Fruit fly (Drosophila melanogaster) whole organism, embryonic: ENCODE measurements around the gene sima.

Experiments used
- Abd-B ChIP-seq: fragments of 200-800 bp; sonication (Bioruptor generic); optimal IDR thresholded peaks from 2 replicates; lab custom pipeline; 2018; ENCODE audit warnings: missing biosample characterization, mild to moderate bottlenecking, missing genetic modification characterization, moderate library complexity
- BEAF-32 ChIP-seq: fragments of 200-800 bp; sonication (Bioruptor generic); optimal IDR thresholded peaks from 3 replicates; lab custom pipeline; 2017; ENCODE audit warnings: missing biosample characterization, missing genetic modification characterization, mild to moderate bottlenecking, moderate library complexity, missing genetic modification reagents
- BtbVII ChIP-seq: fragments of 200-800 bp; sonication (Bioruptor generic); optimal IDR thresholded peaks from 3 replicates; lab custom pipeline; 2017; ENCODE audit warnings: missing biosample characterization, mild to moderate bottlenecking, missing genetic modification characterization
- C15 ChIP-seq: fragments of 200-800 bp; sonication (Bioruptor generic); IDR thresholded peaks from 3 replicates; pipeline ENCODE4 v1.3.6; 2022; ENCODE audit warnings: missing biosample characterization, missing genetic modification characterization
- CG1024 ChIP-seq: fragments of 200-800 bp; sonication (Bioruptor generic); IDR thresholded peaks from 2 replicates; pipeline ENCODE4 v1.3.6; 2022; ENCODE audit warnings: missing biosample characterization, missing genetic modification characterization
- CG10274 ChIP-seq: fragments of 200-800 bp; sonication (Bioruptor generic); optimal IDR thresholded peaks from 3 replicates; lab custom pipeline; 2017; ENCODE audit warnings: missing biosample characterization, mild to moderate bottlenecking, missing genetic modification characterization
- CG12155 ChIP-seq: fragments of 200-800 bp; sonication (Bioruptor generic); optimal IDR thresholded peaks from 3 replicates; lab custom pipeline; 2016; ENCODE audit warnings: missing biosample characterization, missing genetic modification characterization
- CG12659 ChIP-seq: fragments of 200-800 bp; sonication (Bioruptor generic); optimal IDR thresholded peaks from 3 replicates; lab custom pipeline; 2017; ENCODE audit warnings: mild to moderate bottlenecking, missing biosample characterization, missing genetic modification reagents, missing genetic modification characterization
- CG12744 ChIP-seq: fragments of 200-800 bp; sonication (Bioruptor generic); optimal IDR thresholded peaks from 2 replicates; lab custom pipeline; 2016; ENCODE audit warnings: missing biosample characterization, missing genetic modification characterization
- CG17186 ChIP-seq: fragments of 200-800 bp; sonication (Bioruptor generic); optimal IDR thresholded peaks from 3 replicates; lab custom pipeline; 2017; ENCODE audit warnings: missing biosample characterization, missing genetic modification reagents, missing genetic modification characterization
- CG2116 ChIP-seq: fragments of 200-800 bp; sonication (Bioruptor generic); optimal IDR thresholded peaks from 3 replicates; lab custom pipeline; 2018; ENCODE audit warnings: missing biosample characterization, mild to moderate bottlenecking, missing genetic modification characterization
- CG2678 ChIP-seq: fragments of 200-800 bp; sonication (Bioruptor generic); optimal IDR thresholded peaks from 3 replicates; lab custom pipeline; 2019; ENCODE audit warnings: missing biosample characterization, mild to moderate bottlenecking, missing genetic modification characterization, moderate library complexity
- CG32532 ChIP-seq: fragments of 200-800 bp; sonication (Bioruptor generic); IDR thresholded peaks from 2 replicates; pipeline ENCODE4 v1.3.6; 2022; ENCODE audit warnings: missing biosample characterization, missing genetic modification characterization
- CG3281 ChIP-seq: fragments of 200-800 bp; sonication (Bioruptor generic); optimal IDR thresholded peaks from 3 replicates; lab custom pipeline; 2017; ENCODE audit warnings: missing biosample characterization, mild to moderate bottlenecking, missing genetic modification characterization
- CG33557 ChIP-seq: fragments of 200-800 bp; sonication (Bioruptor generic); optimal IDR thresholded peaks from 2 replicates; lab custom pipeline; 2019; ENCODE audit warnings: missing biosample characterization, mild to moderate bottlenecking, missing genetic modification characterization, moderate library complexity
- CG3847 ChIP-seq: fragments of 200-800 bp; sonication (Bioruptor generic); IDR thresholded peaks from 2 replicates; pipeline ENCODE4 v1.3.6; 2022; ENCODE audit warnings: missing biosample characterization, missing genetic modification characterization
- CG4617 ChIP-seq: fragments of 200-800 bp; sonication (Bioruptor generic); optimal IDR thresholded peaks from 3 replicates; lab custom pipeline; 2016; ENCODE audit warnings: missing biosample characterization, missing genetic modification characterization, borderline replicate concordance
- CG7556 ChIP-seq: fragments of 200-800 bp; sonication (Bioruptor generic); optimal IDR thresholded peaks from 2 replicates; lab custom pipeline; 2017; ENCODE audit warnings: missing biosample characterization, mild to moderate bottlenecking, missing genetic modification characterization
- CG8290 ChIP-seq, 3 experiments: fragments of 200-800 bp; sonication (Bioruptor generic); optimal IDR thresholded peaks; 2 replicates each; lab custom pipeline; 2016 to 2019; ENCODE audit warnings: missing biosample characterization in 3 of 3, missing genetic modification characterization in 3 of 3, mild to moderate bottlenecking in 2 of 3, moderate library complexity in 1 of 3
- CG9797 ChIP-seq: fragments of 200-800 bp; sonication (Bioruptor generic); optimal IDR thresholded peaks from 3 replicates; lab custom pipeline; 2018; ENCODE audit warnings: missing biosample characterization, mild to moderate bottlenecking, missing genetic modification characterization
- D19A ChIP-seq: fragments of 200-800 bp; optimal IDR thresholded peaks from 3 replicates; lab custom pipeline; 2019; ENCODE audit warnings: missing biosample characterization, mild to moderate bottlenecking, missing genetic modification characterization, moderate library complexity
- Dll ChIP-seq: fragments of 200-800 bp; sonication (Bioruptor generic); IDR thresholded peaks from 4 replicates; pipeline ENCODE4 v1.3.6; 2022; ENCODE audit warnings: missing biosample characterization, missing genetic modification characterization; ENCODE audit not compliant: partially characterized antibody
- Dref ChIP-seq: fragments of 200-800 bp; sonication (Bioruptor generic); IDR thresholded peaks from 2 replicates; pipeline ENCODE4 v1.3.6; 2022; ENCODE audit warnings: missing biosample characterization, missing genetic modification characterization
- Hand ChIP-seq: fragments of 200-800 bp; sonication (Bioruptor generic); optimal IDR thresholded peaks from 2 replicates; lab custom pipeline; 2017; ENCODE audit warnings: mild to moderate bottlenecking, missing biosample characterization, missing genetic modification reagents, missing genetic modification characterization
- HmgZ ChIP-seq: fragments of 200-800 bp; sonication (Bioruptor generic); optimal IDR thresholded peaks from 2 replicates; lab custom pipeline; 2018; ENCODE audit warnings: missing biosample characterization, mild to moderate bottlenecking, missing genetic modification characterization
- MESR4 ChIP-seq: fragments of 200-800 bp; sonication (Bioruptor generic); optimal IDR thresholded peaks from 2 replicates; lab custom pipeline; 2018; ENCODE audit warnings: missing biosample characterization, mild to moderate bottlenecking, missing genetic modification characterization, moderate library complexity
- Myb ChIP-seq: fragments of 200-800 bp; sonication (Bioruptor generic); optimal IDR thresholded peaks from 2 replicates; lab custom pipeline; 2016; ENCODE audit warnings: missing biosample characterization, missing genetic modification characterization
- Opbp ChIP-seq: fragments of 200-800 bp; sonication (Bioruptor generic); IDR thresholded peaks from 3 replicates; pipeline ENCODE4 v1.3.6; 2022; ENCODE audit warnings: missing biosample characterization, missing genetic modification characterization; ENCODE audit not compliant: partially characterized antibody
- Sry-δ ChIP-seq: fragments of 200-800 bp; sonication (Bioruptor generic); optimal IDR thresholded peaks from 2 replicates; lab custom pipeline; 2016; ENCODE audit warnings: missing biosample characterization, missing genetic modification characterization
- YL-1 ChIP-seq: fragments of 200-800 bp; sonication (Bioruptor generic); optimal IDR thresholded peaks from 3 replicates; lab custom pipeline; 2017; ENCODE audit warnings: missing biosample characterization, mild to moderate bottlenecking, missing genetic modification characterization
- bigmax ChIP-seq: fragments of 200-800 bp; sonication (Bioruptor generic); optimal IDR thresholded peaks from 2 replicates; lab custom pipeline; 2018; ENCODE audit warnings: missing biosample characterization, mild to moderate bottlenecking, missing genetic modification characterization
- chn ChIP-seq: fragments of 200-800 bp; sonication (Bioruptor generic); optimal IDR thresholded peaks from 2 replicates; lab custom pipeline; 2016; ENCODE audit warnings: missing biosample characterization, missing genetic modification characterization
- crol ChIP-seq: fragments of 200-800 bp; sonication (Bioruptor generic); IDR thresholded peaks from 2 replicates; pipeline ENCODE4 v1.3.6; 2022; ENCODE audit warnings: missing biosample characterization, missing genetic modification characterization
- cwo ChIP-seq: fragments of 200-800 bp; sonication (Bioruptor generic); optimal IDR thresholded peaks from 3 replicates; lab custom pipeline; 2017; ENCODE audit warnings: missing biosample characterization, missing genetic modification characterization, mild to moderate bottlenecking, moderate library complexity, missing genetic modification reagents
- fru ChIP-seq: fragments of >200 bp; optimal IDR thresholded peaks from 2 replicates; lab custom pipeline; 2017
- gcm ChIP-seq: fragments of 200-800 bp; sonication (Bioruptor generic); optimal IDR thresholded peaks from 2 replicates; lab custom pipeline; 2019; ENCODE audit warnings: missing biosample characterization, mild to moderate bottlenecking, missing genetic modification characterization, moderate library complexity
- jing ChIP-seq: fragments of 200-800 bp; sonication (Bioruptor generic); optimal IDR thresholded peaks from 2 replicates; lab custom pipeline; 2018; ENCODE audit warnings: missing biosample characterization, mild to moderate bottlenecking, missing genetic modification characterization
- nerfin-2 ChIP-seq: fragments of 200-800 bp; sonication (Bioruptor generic); IDR thresholded peaks from 2 replicates; pipeline ENCODE4 v1.3.6; 2022; ENCODE audit warnings: missing biosample characterization, missing genetic modification characterization; ENCODE audit not compliant: partially characterized antibody
- nom ChIP-seq: fragments of 200-800 bp; sonication (Bioruptor generic); optimal IDR thresholded peaks from 2 replicates; lab custom pipeline; 2017; ENCODE audit warnings: missing biosample characterization, missing genetic modification characterization, mild to moderate bottlenecking, moderate library complexity, missing genetic modification reagents
- rib ChIP-seq: fragments of 200-800 bp; sonication (Bioruptor generic); IDR thresholded peaks from 2 replicates; pipeline ENCODE4 v1.3.6; 2022; ENCODE audit warnings: missing biosample characterization, missing genetic modification characterization
- row ChIP-seq: fragments of 200-800 bp; sonication (Bioruptor generic); IDR thresholded peaks from 3 replicates; pipeline ENCODE4 v1.3.6; 2022; ENCODE audit warnings: missing biosample characterization, missing genetic modification characterization
- run ChIP-seq: fragments of 200-800 bp; sonication (Bioruptor generic); optimal IDR thresholded peaks from 3 replicates; lab custom pipeline; 2018; ENCODE audit warnings: missing biosample characterization, mild to moderate bottlenecking, missing genetic modification characterization
- slp2 ChIP-seq: fragments of 200-800 bp; sonication (Bioruptor generic); optimal IDR thresholded peaks from 2 replicates; lab custom pipeline; 2016; ENCODE audit warnings: missing biosample characterization, missing genetic modification characterization
- sna ChIP-seq: fragments of 200-800 bp; sonication (Bioruptor generic); IDR thresholded peaks from 2 replicates; pipeline ENCODE4 v1.3.6; 2022; ENCODE audit warnings: missing biosample characterization, missing genetic modification characterization; ENCODE audit not compliant: partially characterized antibody
- sug ChIP-seq: fragments of 200-800 bp; optimal IDR thresholded peaks from 2 replicates; lab custom pipeline; 2019; ENCODE audit warnings: missing biosample characterization, mild to moderate bottlenecking, missing genetic modification characterization, moderate library complexity
- tap ChIP-seq: fragments of 200-800 bp; optimal IDR thresholded peaks from 3 replicates; lab custom pipeline; 2019; ENCODE audit warnings: missing biosample characterization, mild to moderate bottlenecking, missing genetic modification characterization, moderate library complexity
- trem ChIP-seq: fragments of 200-800 bp; optimal IDR thresholded peaks from 3 replicates; lab custom pipeline; 2019; ENCODE audit warnings: missing biosample characterization, mild to moderate bottlenecking, missing genetic modification characterization, moderate library complexity
- trh ChIP-seq: fragments of 200-800 bp; sonication (Bioruptor generic); optimal IDR thresholded peaks from 2 replicates; lab custom pipeline; 2016; ENCODE audit warnings: missing biosample characterization, missing genetic modification characterization

The sima gene

DNA sequence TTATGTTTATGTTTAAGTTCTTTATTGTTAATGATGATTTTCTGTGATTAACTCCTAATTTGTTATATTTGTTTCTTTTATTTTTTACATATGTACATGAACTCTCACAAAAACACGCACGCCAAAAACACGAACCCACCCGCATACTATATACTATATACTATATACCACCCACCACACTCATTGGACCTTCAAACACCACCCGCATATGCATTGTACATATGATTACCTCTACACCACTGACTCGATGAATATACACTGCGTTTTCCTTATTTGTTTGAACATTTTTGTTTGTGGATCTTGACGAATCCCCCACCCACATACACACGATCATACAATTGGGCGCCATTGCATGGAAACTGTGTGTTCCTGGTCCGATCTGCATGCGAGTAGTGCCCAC lies 25.8 kb upstream of the sima start:
- TF ChIP-seq CG3281 (no peak), gcm (peak; percentile 92)

DNA sequence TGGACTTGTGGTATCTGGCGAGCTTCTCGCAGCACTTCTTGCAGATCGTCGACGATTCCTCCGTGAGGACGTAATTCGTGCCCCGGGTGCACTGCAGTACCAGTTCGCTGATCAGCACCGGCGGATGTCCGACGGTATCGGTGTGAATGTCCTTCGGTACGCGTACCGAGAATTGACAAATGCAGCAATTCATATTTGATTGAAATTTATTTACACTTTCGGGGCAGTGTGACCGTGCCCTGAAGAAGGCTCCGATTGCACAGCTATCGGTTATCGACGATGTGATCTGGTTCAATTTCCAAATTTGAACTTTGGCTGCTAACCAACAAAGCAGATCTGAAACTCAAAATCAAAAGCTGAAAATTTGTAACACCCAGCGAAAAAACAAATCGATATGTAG lies 21.5 kb upstream of the sima start, which contains the start of gene ZIPIC:
Gene ZIPIC (minus strand): TSS at position 262 of the 400 bp plus-strand sequence.
- TF ChIP-seq CG12155 (GFP tag; lab: Kevin White, UChicago) (no peak), sug (tag; lab: Kevin White, UChicago) (no peak), slp2 (no peak), CG12659 (GFP tag; lab: Kevin White, UChicago) (no peak), Dll (GFP tag; lab: Robert Waterston, UW) (peak; percentile 53; the same call in 1 of the 4 replicates), run (tag; lab: Kevin White, UChicago) (no peak), crol (GFP tag; lab: Robert Waterston, UW) (no peak), CG32532 (GFP tag; lab: Robert Waterston, UW) (no peak), C15 (no peak), BEAF-32 (GFP tag; lab: Kevin White, UChicago) (peak; percentile 49), trem (tag; lab: Kevin White, UChicago) (peak; percentile 49), CG3847 (GFP tag; lab: Robert Waterston, UW) (0 out of 2 replicates have a peak, but pooled peaks have one; percentile 20), CG9797 (GFP tag; lab: Kevin White, UChicago) (peak; percentile 64), Abd-B (GFP tag; lab: Kevin White, UChicago) (no peak), jing (GFP tag; lab: Kevin White, UChicago) (no peak), CG2116 (peak; percentile 46), Dref (peak; percentile 80), trh (no peak), nerfin-2 (peak; percentile 48; the same call in 1 of the 2 replicates), fru (lab: Kevin White, UChicago) (no peak), YL-1 (peak; percentile 70), chn (GFP tag; lab: Kevin White, UChicago) (no peak), Opbp (GFP tag; lab: Robert Waterston, UW) (peak; percentile 64; the same call in 1 of the 3 replicates), row (GFP tag; lab: Robert Waterston, UW) (no peak), tap (tag; lab: Kevin White, UChicago) (no peak), D19A (tag; lab: Kevin White, UChicago) (no peak), nom (GFP tag; lab: Kevin White, UChicago) (no peak), BtbVII (no peak), Sry-δ (peak; percentile 61), sna (GFP tag; lab: Robert Waterston, UW) (peak; percentile 61; the same call in 1 of the 2 replicates), CG1024 (GFP tag; lab: Robert Waterston, UW) (no peak), MESR4 (GFP tag; lab: Kevin White, UChicago) (peak; percentile 75), CG7556 (GFP tag; lab: Kevin White, UChicago) (no peak), CG17186 (GFP tag; lab: Kevin White, UChicago) (peak; percentile 23), rib (no peak), bigmax (peak; percentile 30), CG12744 (no peak), CG2678 (tag; lab: Kevin White, UChicago) (no peak), CG33557 (GFP tag; lab: Kevin White, UChicago) (no peak), Myb (GFP tag; lab: Kevin White, UChicago) (peak; percentile 84), cwo (GFP tag; lab: Kevin White, UChicago) (no peak), HmgZ (peak; percentile 18), CG4617 (peak; percentile 84), Hand (GFP tag; lab: Kevin White, UChicago) (no peak), CG10274 (GFP tag; lab: Kevin White, UChicago) (no peak), CG8290 (GFP tag; optimal IDR thresholded peaks at IDR 0.05; lab: Kevin White, UChicago) (no peak), CG8290 (tag; optimal IDR thresholded peaks at IDR 0.05; lab: Kevin White, UChicago) (no peak)
